Worm (Caenorhabditis elegans): ENCODE data around the gene bir-1.

DNA sequence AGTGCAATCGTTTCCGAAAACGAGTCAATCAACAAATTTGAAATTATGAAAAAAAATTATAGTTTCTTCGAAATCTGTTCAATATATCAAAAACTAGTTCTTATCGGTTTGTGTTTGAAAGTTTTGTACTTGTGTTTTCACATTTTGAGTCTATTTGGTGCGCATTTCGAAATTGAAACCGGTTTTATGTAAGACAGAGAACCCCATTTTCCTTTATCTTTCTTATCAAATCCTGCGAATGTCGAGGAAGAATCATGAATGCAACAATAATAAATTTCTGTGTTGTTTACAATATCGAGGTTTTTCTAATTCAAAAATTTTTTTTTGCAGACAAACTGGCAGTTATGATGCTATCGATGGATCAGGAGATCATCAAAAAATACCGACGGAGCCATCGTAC, 38.6 kb downstream of the bir-1 start:
- TF ChIP-seq C34F6.9 (tag; optimal IDR thresholded peaks at IDR 0.05) (no peak), lsy-2 (tag; optimal IDR thresholded peaks at IDR 0.05) (no peak), ztf-11 (tag; optimal IDR thresholded peaks at IDR 0.05) (no peak), ceh-16 (tag; optimal IDR thresholded peaks at IDR 0.05) (no peak), nhr-6 (tag; optimal IDR thresholded peaks at IDR 0.05) (no peak)

Data from whole organism, L2 larva.